Fruit fly (Drosophila melanogaster): ENCODE measurements around the gene Septin2.

The Septin2 gene

DNA sequence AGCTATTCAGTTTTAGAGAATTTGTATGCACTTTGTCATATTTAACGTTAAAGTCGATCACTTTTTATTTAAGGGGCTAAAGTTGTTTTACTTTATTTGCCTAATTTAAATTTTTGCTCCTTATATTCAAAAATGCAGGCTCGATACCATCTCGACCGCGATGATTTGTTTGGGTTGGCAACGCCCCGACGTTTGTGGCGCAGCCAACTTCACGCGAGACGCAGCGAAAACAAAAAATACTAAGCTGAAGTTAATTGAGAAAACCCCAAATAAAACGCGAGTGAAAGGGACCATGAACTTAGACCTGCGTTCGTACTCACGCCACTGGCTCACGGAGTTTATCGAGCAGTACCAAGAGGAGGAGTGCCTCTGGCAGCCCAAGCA, 30.1 kb downstream of the Septin2 start (continued):
- TF ChIP-seq CG14965 (GFP tag; optimal IDR thresholded peaks at IDR 0.05; ENCODE audit: borderline replicate concordance) = no peak
- TF ChIP-seq CG2120 (GFP tag; optimal IDR thresholded peaks at IDR 0.05) = no peak
- TF ChIP-seq Ptx1 (GFP tag; IDR thresholded peaks at IDR 0.05) = no peak
- peak; percentile 34; the same call in 1 of the 3 replicates for TF ChIP-seq H15 (GFP tag; IDR thresholded peaks at IDR 0.05)
- TF ChIP-seq Rfx (GFP tag; IDR thresholded peaks at IDR 0.05) = peak; percentile 71
- TF ChIP-seq CG9932 (GFP tag; IDR thresholded peaks at IDR 0.05) = peak; percentile 76
- no peak for TF ChIP-seq disco-r (GFP tag; optimal IDR thresholded peaks at IDR 0.05)
- no peak for TF ChIP-seq CG1024 (GFP tag; IDR thresholded peaks at IDR 0.05)
- no peak for TF ChIP-seq CG4820 (GFP tag; optimal IDR thresholded peaks at IDR 0.05)
- no peak for TF ChIP-seq CG8290 (GFP tag; optimal IDR thresholded peaks at IDR 0.05)
- peak in 1 of 2 experiments; percentile 79 for TF ChIP-seq CG8290 (tag; optimal IDR thresholded peaks at IDR 0.05)
- no peak; the same call in 1 of the 2 replicates for TF ChIP-seq CG6272 (GFP tag; IDR thresholded peaks at IDR 0.05)
- no peak for TF ChIP-seq Lim3 (GFP tag; IDR thresholded peaks at IDR 0.05)
- peak; percentile 78 for TF ChIP-seq Dp (GFP tag; optimal IDR thresholded peaks at IDR 0.05)
- TF ChIP-seq vfl (GFP tag; optimal IDR thresholded peaks at IDR 0.05) = no peak
- peak; percentile 76 for TF ChIP-seq MBD-R2 (GFP tag; IDR thresholded peaks at IDR 0.05)
- TF ChIP-seq CG14050 (GFP tag; IDR thresholded peaks at IDR 0.05) = no peak
- TF ChIP-seq CG31388 (GFP tag; optimal IDR thresholded peaks at IDR 0.05) = no peak
- no peak for TF ChIP-seq otp (GFP tag; IDR thresholded peaks at IDR 0.05)
- TF ChIP-seq dimm (GFP tag; IDR thresholded peaks at IDR 0.05) = no peak
- TF ChIP-seq ewg (GFP tag; optimal IDR thresholded peaks at IDR 0.05) = no peak
- no peak for TF ChIP-seq ro (GFP tag; IDR thresholded peaks at IDR 0.05)
- TF ChIP-seq aop (GFP tag; IDR thresholded peaks at IDR 0.05) = no peak
- peak; percentile 70 for TF ChIP-seq NFAT (GFP tag; IDR thresholded peaks at IDR 0.05)
- TF ChIP-seq Oli (tag; optimal IDR thresholded peaks at IDR 0.05) = no peak
- no peak for TF ChIP-seq CG18764 (GFP tag; optimal IDR thresholded peaks at IDR 0.05)
- TF ChIP-seq CG4617 (GFP tag; optimal IDR thresholded peaks at IDR 0.05; ENCODE audit: borderline replicate concordance) = peak; percentile 57
- peak; percentile 75 for TF ChIP-seq Bgb (GFP tag; IDR thresholded peaks at IDR 0.05; ENCODE audit: partially characterized antibody)
- TF ChIP-seq CG34224 (GFP tag; IDR thresholded peaks at IDR 0.05; ENCODE audit: partially characterized antibody) = peak; percentile 26; the same call in 2 of the 3 replicates
- no peak for TF ChIP-seq Nf-YB (GFP tag; optimal IDR thresholded peaks at IDR 0.05)
- no peak for TF ChIP-seq ab (GFP tag; optimal IDR thresholded peaks at IDR 0.05)
- no peak for TF ChIP-seq bab2 (GFP tag; optimal IDR thresholded peaks at IDR 0.05)
- no peak for TF ChIP-seq stc (GFP tag; IDR thresholded peaks at IDR 0.05)
- TF ChIP-seq CG2116 (GFP tag; optimal IDR thresholded peaks at IDR 0.05) = peak; percentile 3
- TF ChIP-seq run (tag; optimal IDR thresholded peaks at IDR 0.05) = no peak
- no peak for TF ChIP-seq pan (optimal IDR thresholded peaks at IDR 0.05)
- no peak for TF ChIP-seq pan (GFP tag; optimal IDR thresholded peaks at IDR 0.05 in 1 of 2, IDR thresholded peaks at IDR 0.05 in 1 of 2)
- no peak for TF ChIP-seq CG10431 (GFP tag; optimal IDR thresholded peaks at IDR 0.05)
- TF ChIP-seq luna (GFP tag; optimal IDR thresholded peaks at IDR 0.05) = peak; percentile 3
- TF ChIP-seq ash1 (GFP tag; optimal IDR thresholded peaks at IDR 0.05) = no peak
- TF ChIP-seq Opbp (GFP tag; IDR thresholded peaks at IDR 0.05; ENCODE audit: partially characterized antibody) = peak; percentile 100
- no peak for TF ChIP-seq Vsx1 (GFP tag; optimal IDR thresholded peaks at IDR 0.05)
- TF ChIP-seq CG4854 (GFP tag; optimal IDR thresholded peaks at IDR 0.05) = no peak
- TF ChIP-seq Lpt (GFP tag; optimal IDR thresholded peaks at IDR 0.05) = no peak
- TF ChIP-seq CG6813 (GFP tag; optimal IDR thresholded peaks at IDR 0.05) = no peak
- peak; percentile 48; the same call in 1 of the 2 replicates for TF ChIP-seq CG42726 (GFP tag; IDR thresholded peaks at IDR 0.05; ENCODE audit: partially characterized antibody)
- TF ChIP-seq E2f1 (GFP tag; IDR thresholded peaks at IDR 0.05) = no peak
- no peak for TF ChIP-seq Max (GFP tag; optimal IDR thresholded peaks at IDR 0.05)
- no peak for TF ChIP-seq CG1647 (GFP tag; optimal IDR thresholded peaks at IDR 0.05)
- TF ChIP-seq pros (GFP tag; optimal IDR thresholded peaks at IDR 0.05) = no peak
- TF ChIP-seq Mad (GFP tag; optimal IDR thresholded peaks at IDR 0.05) = no peak
- TF ChIP-seq gsb-n (tag; optimal IDR thresholded peaks at IDR 0.05) = no peak
- no peak for TF ChIP-seq lmd (GFP tag; IDR thresholded peaks at IDR 0.05)
